2 fruit fly cellular contexts compared by ENCODE assay signal in the genomic region with DNA sequence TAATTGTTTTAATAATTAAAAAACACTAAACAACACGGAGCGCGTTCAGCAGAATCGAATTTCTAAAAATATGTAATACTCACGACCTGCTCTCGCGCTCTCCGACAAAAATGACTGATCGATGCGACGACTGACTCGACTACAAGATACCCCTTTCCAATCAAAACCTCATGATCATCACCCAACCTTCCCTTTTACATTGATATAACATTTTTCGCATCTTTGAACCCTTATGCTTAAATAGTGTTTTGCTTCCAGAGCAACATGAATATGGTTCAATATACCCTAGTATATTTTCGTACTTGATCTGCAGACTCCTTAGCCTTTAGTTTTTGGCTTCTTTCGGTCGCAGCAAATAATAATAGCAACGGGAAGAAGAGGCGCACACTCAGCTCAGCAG.
A peak's percentile ranks its signal among the peaks of the same experiment; 100 is the strongest.
TF ChIP-seq lines count a peak whose summit lies in the region.

No protein-coding gene starts in this region.

TF ChIP-seq in whole organism, embryonic, 481 proteins besides CTCF, POLR2A, EP300 and RAD21 (continued from another document and continues in another):
- TF ChIP-seq CG8478 (optimal IDR thresholded peaks at IDR 0.05; lab: Kevin White, UChicago), result no peak
- TF ChIP-seq CG12744 (GFP tag; optimal IDR thresholded peaks at IDR 0.05; lab: Kevin White, UChicago), result peak; percentile 22
- no peak for TF ChIP-seq chinmo (GFP tag; IDR thresholded peaks at IDR 0.05; lab: Robert Waterston, UW; ENCODE audit: partially characterized antibody)
- TF ChIP-seq mirr (GFP tag; optimal IDR thresholded peaks at IDR 0.05; lab: Kevin White, UChicago), result no peak
- peak; percentile 39 for TF ChIP-seq ab (GFP tag; optimal IDR thresholded peaks at IDR 0.05; lab: Kevin White, UChicago)
- peak; percentile 78 for TF ChIP-seq wor (GFP tag; IDR thresholded peaks at IDR 0.05; lab: Robert Waterston, UW)
- peak; percentile 24 for TF ChIP-seq CG18476 (GFP tag; optimal IDR thresholded peaks at IDR 0.05; lab: Kevin White, UChicago)
- peak; percentile 51; the same call in 1 of the 3 replicates for TF ChIP-seq HLH4C (GFP tag; IDR thresholded peaks at IDR 0.05; lab: Robert Waterston, UW; ENCODE audit: partially characterized antibody)
- no peak for TF ChIP-seq CG4328 (GFP tag; optimal IDR thresholded peaks at IDR 0.05; lab: Kevin White, UChicago)
- TF ChIP-seq CG13775 (GFP tag; optimal IDR thresholded peaks at IDR 0.05; lab: Kevin White, UChicago), result peak; percentile 46
- TF ChIP-seq Ssrp (tag; optimal IDR thresholded peaks at IDR 0.05; lab: Kevin White, UChicago), result peak; percentile 71
- peak; percentile 75 for TF ChIP-seq jumu (GFP tag; optimal IDR thresholded peaks at IDR 0.05; lab: Kevin White, UChicago)
- peak; percentile 25; the same call in 1 of the 3 replicates for TF ChIP-seq hb (GFP tag; IDR thresholded peaks at IDR 0.05; lab: Robert Waterston, UW; ENCODE audit: partially characterized antibody)
- TF ChIP-seq so (GFP tag; IDR thresholded peaks at IDR 0.05; lab: Robert Waterston, UW), result peak; percentile 80; the same call in 2 of the 3 replicates
- peak; percentile 30 for TF ChIP-seq Usf (GFP tag; optimal IDR thresholded peaks at IDR 0.05; lab: Kevin White, UChicago)
- peak; percentile 24; the same call in 1 of the 2 replicates for TF ChIP-seq CG11085 (GFP tag; IDR thresholded peaks at IDR 0.05; lab: Robert Waterston, UW)
- TF ChIP-seq Stat92E (GFP tag; optimal IDR thresholded peaks at IDR 0.05; lab: Kevin White, UChicago), result no peak
- peak; percentile 89 for TF ChIP-seq chm (GFP tag; IDR thresholded peaks at IDR 0.05; lab: Robert Waterston, UW)
- 0 out of 2 replicates have a peak, but pooled peaks have one; percentile 15 for TF ChIP-seq CG16779 (GFP tag; IDR thresholded peaks at IDR 0.05; lab: Robert Waterston, UW)
- peak; percentile 54; the same call in 2 of the 3 replicates for TF ChIP-seq CG11560 (tag; IDR thresholded peaks at IDR 0.05; lab: Robert Waterston, UW)
- TF ChIP-seq Bteb2 (GFP tag; optimal IDR thresholded peaks at IDR 0.05; lab: Kevin White, UChicago), result peak; percentile 62
- TF ChIP-seq nerfin-2 (GFP tag; IDR thresholded peaks at IDR 0.05; lab: Robert Waterston, UW; ENCODE audit: partially characterized antibody), result no peak
- no peak for TF ChIP-seq CG16813 (GFP tag; IDR thresholded peaks at IDR 0.05; lab: Robert Waterston, UW; ENCODE audit: partially characterized antibody)
- TF ChIP-seq Max (GFP tag; optimal IDR thresholded peaks at IDR 0.05; lab: Kevin White, UChicago), result peak; percentile 50
- peak; percentile 35 for TF ChIP-seq CG6813 (GFP tag; optimal IDR thresholded peaks at IDR 0.05; lab: Kevin White, UChicago)
- no peak for TF ChIP-seq CG3838 (GFP tag; optimal IDR thresholded peaks at IDR 0.05; lab: Kevin White, UChicago)
- peak; percentile 67; the same call in 1 of the 2 replicates for TF ChIP-seq CG11696 (GFP tag; IDR thresholded peaks at IDR 0.05; lab: Robert Waterston, UW)
- TF ChIP-seq exex (tag; optimal IDR thresholded peaks at IDR 0.05; lab: Kevin White, UChicago), result no peak
- TF ChIP-seq tin (GFP tag; optimal IDR thresholded peaks at IDR 0.05; lab: Kevin White, UChicago), result peak; percentile 71
- no peak for TF ChIP-seq klu (GFP tag; IDR thresholded peaks at IDR 0.05; lab: Robert Waterston, UW)
- TF ChIP-seq CG9876 (GFP tag; optimal IDR thresholded peaks at IDR 0.05; lab: Kevin White, UChicago), result peak; percentile 59
- no peak for TF ChIP-seq CG14965 (GFP tag; optimal IDR thresholded peaks at IDR 0.05; lab: Kevin White, UChicago; ENCODE audit: borderline replicate concordance)
- peak; percentile 65 for TF ChIP-seq CG4730 (GFP tag; IDR thresholded peaks at IDR 0.05; lab: Robert Waterston, UW)
- TF ChIP-seq CG6689 (GFP tag; IDR thresholded peaks at IDR 0.05; lab: Robert Waterston, UW), result peak; percentile 77
- TF ChIP-seq CG10274 (GFP tag; optimal IDR thresholded peaks at IDR 0.05; lab: Kevin White, UChicago), result peak; percentile 30
- peak; percentile 82 for TF ChIP-seq Atf6 (GFP tag; IDR thresholded peaks at IDR 0.05; lab: Robert Waterston, UW)
- peak; percentile 72 for TF ChIP-seq CG13424 (tag; optimal IDR thresholded peaks at IDR 0.05; lab: Kevin White, UChicago)
- no peak for TF ChIP-seq pan (optimal IDR thresholded peaks at IDR 0.05; lab: Kevin White, UChicago)
- peak in 1 of 2 experiments; percentile 85 for TF ChIP-seq pan (GFP tag; optimal IDR thresholded peaks at IDR 0.05 in 1 of 2, IDR thresholded peaks at IDR 0.05 in 1 of 2)
- no peak for TF ChIP-seq scrt (GFP tag; optimal IDR thresholded peaks at IDR 0.05; lab: Kevin White, UChicago)
- TF ChIP-seq sim (GFP tag; IDR thresholded peaks at IDR 0.05; lab: Robert Waterston, UW), result peak; percentile 74
- peak; percentile 81 for TF ChIP-seq CG17359 (tag; optimal IDR thresholded peaks at IDR 0.05; lab: Kevin White, UChicago)
- no peak for TF ChIP-seq CG10543 (GFP tag; optimal IDR thresholded peaks at IDR 0.05; lab: Kevin White, UChicago)
- TF ChIP-seq sima (GFP tag; optimal IDR thresholded peaks at IDR 0.05; lab: Kevin White, UChicago), result no peak
- peak; percentile 32 for TF ChIP-seq sug (tag; optimal IDR thresholded peaks at IDR 0.05; lab: Kevin White, UChicago)
- no peak for TF ChIP-seq CG31365 (tag; optimal IDR thresholded peaks at IDR 0.05; lab: Kevin White, UChicago)
- peak; percentile 96 for TF ChIP-seq Med (GFP tag; lab: Kevin White, UChicago)
- peak; percentile 82 for TF ChIP-seq Xbp1 (GFP tag; optimal IDR thresholded peaks at IDR 0.05; lab: Kevin White, UChicago)
- TF ChIP-seq Nf-YB (GFP tag; optimal IDR thresholded peaks at IDR 0.05; lab: Kevin White, UChicago), result no peak
- TF ChIP-seq jing (GFP tag; optimal IDR thresholded peaks at IDR 0.05; lab: Kevin White, UChicago), result peak; percentile 70
- peak; percentile 26 for TF ChIP-seq CG11398 (GFP tag; optimal IDR thresholded peaks at IDR 0.05; lab: Kevin White, UChicago)
- peak; percentile 76 for TF ChIP-seq Dbx (GFP tag; IDR thresholded peaks at IDR 0.05; lab: Robert Waterston, UW)
- no peak for TF ChIP-seq Bgb (GFP tag; IDR thresholded peaks at IDR 0.05; lab: Robert Waterston, UW; ENCODE audit: partially characterized antibody)
- peak; percentile 48 for TF ChIP-seq seq (GFP tag; IDR thresholded peaks at IDR 0.05; lab: Robert Waterston, UW)
- no peak for TF ChIP-seq tio (GFP tag; optimal IDR thresholded peaks at IDR 0.05; lab: Kevin White, UChicago)
- TF ChIP-seq lmd (GFP tag; IDR thresholded peaks at IDR 0.05; lab: Robert Waterston, UW), result peak; percentile 87
- TF ChIP-seq Aef1 (GFP tag; IDR thresholded peaks at IDR 0.05; lab: Robert Waterston, UW), result peak; percentile 83
- no peak for TF ChIP-seq ato (GFP tag; IDR thresholded peaks at IDR 0.05; lab: Robert Waterston, UW; ENCODE audit: partially characterized antibody)
- TF ChIP-seq kni (GFP tag; optimal IDR thresholded peaks at IDR 0.05; lab: Kevin White, UChicago), result no peak
- TF ChIP-seq Rfx (GFP tag; IDR thresholded peaks at IDR 0.05; lab: Robert Waterston, UW), result peak; percentile 84
- TF ChIP-seq Fer3 (tag; optimal IDR thresholded peaks at IDR 0.05; lab: Kevin White, UChicago), result peak; percentile 55

TF ChIP-seq in whole organism, prepupa, 60 proteins besides CTCF, POLR2A, EP300 and RAD21 (continued from another document):
- TF ChIP-seq CG11762 (GFP tag; optimal IDR thresholded peaks at IDR 0.05; lab: Kevin White, UChicago; ENCODE audit: insufficient read depth), result peak; percentile 40
- no peak for TF ChIP-seq CG8319 (GFP tag; optimal IDR thresholded peaks at IDR 0.05; lab: Kevin White, UChicago)
- TF ChIP-seq lz (GFP tag; optimal IDR thresholded peaks at IDR 0.05; lab: Kevin White, UChicago), result peak; percentile 32
- TF ChIP-seq CG10669 (GFP tag; optimal IDR thresholded peaks at IDR 0.05; lab: Kevin White, UChicago), result peak; percentile 14
- peak; percentile 18 for TF ChIP-seq dac (GFP tag; optimal IDR thresholded peaks at IDR 0.05; lab: Kevin White, UChicago)
- TF ChIP-seq Eip78C (GFP tag; lab: Kevin White, UChicago), result peak; percentile 83
- TF ChIP-seq Gug (GFP tag; IDR thresholded peaks at IDR 0.05; lab: Robert Waterston, UW), result peak; percentile 76
- TF ChIP-seq net (GFP tag; optimal IDR thresholded peaks at IDR 0.05; lab: Kevin White, UChicago), result peak; percentile 59
- no peak for TF ChIP-seq pdm3 (GFP tag; optimal IDR thresholded peaks at IDR 0.05; lab: Kevin White, UChicago)
- TF ChIP-seq Ets21C (GFP tag; optimal IDR thresholded peaks at IDR 0.05; lab: Kevin White, UChicago), result no peak
- TF ChIP-seq eg (GFP tag; IDR thresholded peaks at IDR 0.05; lab: Robert Waterston, UW), result peak; percentile 85
- peak; percentile 74 for TF ChIP-seq Lpt (GFP tag; optimal IDR thresholded peaks at IDR 0.05; lab: Kevin White, UChicago)
- peak; percentile 71 for TF ChIP-seq CG3919 (GFP tag; optimal IDR thresholded peaks at IDR 0.05; lab: Kevin White, UChicago)
- TF ChIP-seq Eip75B (GFP tag; optimal IDR thresholded peaks at IDR 0.05; lab: Kevin White, UChicago), result peak; percentile 46
- TF ChIP-seq Blimp-1 (GFP tag; optimal IDR thresholded peaks at IDR 0.05; lab: Kevin White, UChicago), result no peak
- TF ChIP-seq achi (GFP tag; optimal IDR thresholded peaks at IDR 0.05; lab: Kevin White, UChicago), result peak; percentile 62
- peak; percentile 2 for TF ChIP-seq CG11902 (GFP tag; optimal IDR thresholded peaks at IDR 0.05; lab: Kevin White, UChicago)
- TF ChIP-seq CG8119 (GFP tag; IDR thresholded peaks at IDR 0.05; lab: Robert Waterston, UW), result peak; percentile 77
- peak; percentile 55 for TF ChIP-seq Sox14 (GFP tag; optimal IDR thresholded peaks at IDR 0.05; lab: Kevin White, UChicago)
- TF ChIP-seq Hr4 (GFP tag; optimal IDR thresholded peaks at IDR 0.05; lab: Kevin White, UChicago), result peak; percentile 75
- TF ChIP-seq acj6 (GFP tag; optimal IDR thresholded peaks at IDR 0.05; lab: Kevin White, UChicago), result peak; percentile 45
